Worm (Caenorhabditis elegans) whole organism, L4 larva: Measurements from ENCODE around the gene nep-5.

ENCODE experiments used
- ama-1 ChIP-seq: fragments of 150-350 bp; optimal IDR thresholded peaks from 2 replicates; lab custom pipeline; 2014; ENCODE audit warnings: inconsistent platforms, mixed read lengths
- ceh-62 ChIP-seq: sonication (generic microtip); optimal IDR thresholded peaks from 2 replicates; lab custom pipeline; 2017; ENCODE audit warnings: missing biosample characterization, missing genetic modification characterization
- pha-4 ChIP-seq, 2 experiments: fragments of 150-350 bp in 1 of 2; fragments of 200-800 bp in 1 of 2; sonication (Bioruptor generic) in 1 of 2; IDR thresholded peaks in 1 of 2; optimal IDR thresholded peaks in 1 of 2; 2 replicates each; pipeline versions ENCODE4 v1.3.6 to Lab custom; 2014 to 2022; ENCODE audit warnings: missing genetic modification characterization in 2 of 2, missing genetic modification reagents in 2 of 2, missing biosample characterization in 1 of 2, missing compliant biosample characterization in 1 of 2
- skn-1 ChIP-seq: fragments of 150-350 bp; optimal IDR thresholded peaks from 2 replicates; lab custom pipeline; 2014; ENCODE audit warnings: missing biosample characterization, missing genetic modification characterization
- snpc-4 ChIP-seq: fragments of 150-350 bp; optimal IDR thresholded peaks from 2 replicates; lab custom pipeline; 2014; ENCODE audit warnings: missing biosample characterization, missing genetic modification characterization

- TF ChIP-seq snpc-4 (tag; lab: Kevin White, UChicago) = no peak
- TF ChIP-seq skn-1 (tag; lab: Kevin White, UChicago) = no peak
- TF ChIP-seq pha-4 (GFP tag; IDR thresholded peaks at IDR 0.05; lab: Robert Waterston, UW) = no peak
- TF ChIP-seq pha-4 (tag; optimal IDR thresholded peaks at IDR 0.05; lab: Kevin White, UChicago) = no peak
- no peak for TF ChIP-seq ama-1 (lab: Kevin White, UChicago)
- TF ChIP-seq ceh-62 (tag; lab: Kevin White, UChicago) = no peak
These were observed 10.3 kb downstream of the nep-5 start, which contains the start of the genes suex-1 and F12A10.9 for ce11 chrII:5498156-5498739.
